Worm (Caenorhabditis elegans): ENCODE results near the gene rpn-2.

Gene rpn-2

DNA sequence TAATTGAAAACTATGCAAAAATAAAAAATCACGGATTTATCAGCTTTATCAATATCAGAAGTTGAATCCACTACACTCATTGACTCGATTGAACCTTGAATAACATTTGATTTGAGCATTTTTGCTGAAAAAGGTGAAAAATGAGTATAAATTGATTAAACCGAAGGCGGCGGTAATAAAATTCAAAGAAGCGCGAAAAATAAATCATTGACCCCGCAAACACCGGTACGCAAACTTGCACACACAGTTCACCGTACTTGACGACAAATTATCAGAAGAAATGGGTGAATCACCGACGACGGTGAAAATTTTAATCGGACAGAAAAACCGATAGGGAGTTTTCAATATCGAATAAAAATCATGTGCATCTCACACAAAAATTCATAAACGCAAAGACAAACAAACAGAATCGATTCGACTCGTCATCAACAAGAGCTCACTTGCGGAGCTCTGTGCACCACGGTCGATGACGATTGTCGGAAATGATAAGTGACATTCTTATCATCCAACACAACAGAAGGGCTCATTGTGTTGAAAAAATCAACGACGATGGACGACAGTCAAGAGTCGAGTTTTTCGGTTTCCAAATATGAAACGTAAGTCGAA, 49.4 kb upstream of the rpn-2 start, which contains the start of the genes wht-7 and Y42G9A.1:
Gene wht-7, minus strand, starts transcription at position 131 of the 606 bp plus-strand sequence.
Gene Y42G9A.1, plus strand, starts transcription at position 495 of the 606 bp plus-strand sequence.
- TF ChIP-seq nhr-28 (tag; optimal IDR thresholded peaks at IDR 0.05) (peak; percentile 24), dve-1 (tag; optimal IDR thresholded peaks at IDR 0.05; ENCODE audit: insufficient read depth) (peak; percentile 68), lsy-2 (tag; optimal IDR thresholded peaks at IDR 0.05) (peak in 1 of 2 experiments; percentile 5), nhr-48 (tag; optimal IDR thresholded peaks at IDR 0.05) (peak; percentile 50), Y48G9A.11 (GFP tag; IDR thresholded peaks at IDR 0.05) (peak; percentile 42; the same call in 1 of the 2 replicates), lin-29 (GFP tag; IDR thresholded peaks at IDR 0.05) (no peak), hlh-30 (tag; optimal IDR thresholded peaks at IDR 0.05; ENCODE audit: insufficient read depth) (peak; percentile 48), lin-1 (GFP tag; IDR thresholded peaks at IDR 0.05) (peak; percentile 32; the same call in 1 of the 2 replicates), php-3 (GFP tag; IDR thresholded peaks at IDR 0.05) (0 out of 2 replicates have a peak, but pooled peaks have one; percentile 46), dmd-6 (GFP tag; IDR thresholded peaks at IDR 0.05) (peak; percentile 80), pqm-1 (tag; optimal IDR thresholded peaks at IDR 0.05) (peak; percentile 26), mxl-3 (GFP tag; optimal IDR thresholded peaks at IDR 0.05) (peak; percentile 25), unc-39 (tag; optimal IDR thresholded peaks at IDR 0.05) (no peak), nhr-102 (tag; optimal IDR thresholded peaks at IDR 0.05) (peak; percentile 4), hlh-11 (tag; optimal IDR thresholded peaks at IDR 0.05) (peak; percentile 71), ceh-20 (GFP tag; IDR thresholded peaks at IDR 0.05) (no peak), ama-1 (optimal IDR thresholded peaks at IDR 0.05) (no peak), saeg-2 (GFP tag; IDR thresholded peaks at IDR 0.05) (0 out of 2 replicates have a peak, but pooled peaks have one; percentile 23), arid-1 (GFP tag; conservative IDR thresholded peaks at IDR 0.05) (0 out of 2 replicates have a peak, but pooled peaks have one; percentile 7), daf-16 (GFP tag; optimal IDR thresholded peaks at IDR 0.05) (no peak), daf-16 (tag; optimal IDR thresholded peaks at IDR 0.05) (peak; percentile 92)

DNA sequence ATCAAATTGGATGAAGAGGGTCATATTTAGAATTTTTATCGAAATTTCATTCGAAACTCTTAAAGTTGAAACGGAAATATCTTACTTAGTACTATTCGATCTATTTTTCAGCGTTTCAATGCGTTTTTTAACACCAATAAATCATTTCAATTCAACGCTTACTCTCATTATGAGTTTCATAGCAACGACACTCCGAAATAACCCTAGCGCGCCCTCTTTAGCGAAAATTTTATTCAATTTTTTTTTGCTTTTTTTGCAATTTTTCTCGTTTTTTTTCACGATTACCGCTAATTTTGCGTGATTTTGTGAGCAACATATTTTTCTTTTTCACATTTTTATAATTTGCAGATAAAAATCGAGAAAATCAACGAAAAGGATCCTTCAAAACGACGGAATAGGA, 46.9 kb upstream of the rpn-2 start:
- peak; percentile 71; the same call in 1 of the 2 replicates for TF ChIP-seq Y48G9A.11 (GFP tag; IDR thresholded peaks at IDR 0.05)

DNA sequence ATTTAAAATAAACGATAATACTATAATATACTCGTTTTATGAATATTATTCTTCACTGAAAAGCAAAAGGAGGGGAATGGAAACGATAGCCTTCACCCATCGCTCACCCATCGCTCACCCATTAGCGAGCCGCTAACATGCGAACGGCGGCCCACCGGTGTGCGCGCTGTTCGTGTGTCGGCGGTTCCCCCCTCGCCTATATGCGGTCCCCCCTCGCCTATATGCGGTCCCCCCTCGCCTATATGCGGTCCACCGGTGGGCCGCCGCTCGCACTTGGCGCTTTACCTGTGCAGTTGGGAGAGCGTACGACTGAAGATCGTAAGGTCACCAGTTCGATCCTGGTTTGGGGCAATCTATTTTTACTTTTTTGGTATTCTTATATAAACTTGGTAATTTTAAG, 45.9 kb upstream of the rpn-2 start:
- TF ChIP-seq set-16 (GFP tag; IDR thresholded peaks at IDR 0.05): peak; percentile 93
- 0 out of 2 replicates have a peak, but pooled peaks have one; percentile 17 for TF ChIP-seq egl-43 (GFP tag; IDR thresholded peaks at IDR 0.05)

DNA sequence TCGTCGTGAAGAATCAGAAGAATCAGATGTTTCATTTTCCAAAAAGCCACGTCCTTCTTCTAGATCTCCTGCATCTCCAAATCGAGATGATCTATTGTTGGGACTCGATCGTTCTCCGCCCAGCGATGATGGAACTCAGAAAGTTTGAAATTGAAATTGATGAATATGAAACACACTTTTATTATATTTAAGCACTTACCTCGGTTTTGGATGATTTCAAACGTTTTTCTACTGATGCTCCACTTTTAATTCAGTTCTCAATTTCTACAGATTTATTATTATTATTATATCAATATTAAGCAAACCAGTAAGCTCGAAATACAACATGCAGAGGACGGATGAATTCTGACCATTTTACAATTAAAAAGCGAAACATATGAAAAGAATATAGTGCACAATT, 44.4 kb upstream of the rpn-2 start:
- TF ChIP-seq unc-62 (GFP tag; optimal IDR thresholded peaks at IDR 0.05 in 1 of 2) (peak in 1 of 2 experiments; percentile 76), unc-62 (tag; optimal IDR thresholded peaks at IDR 0.05) (no peak), lim-7 (GFP tag; IDR thresholded peaks at IDR 0.05) (no peak), aha-1 (tag) (peak; percentile 67)

DNA sequence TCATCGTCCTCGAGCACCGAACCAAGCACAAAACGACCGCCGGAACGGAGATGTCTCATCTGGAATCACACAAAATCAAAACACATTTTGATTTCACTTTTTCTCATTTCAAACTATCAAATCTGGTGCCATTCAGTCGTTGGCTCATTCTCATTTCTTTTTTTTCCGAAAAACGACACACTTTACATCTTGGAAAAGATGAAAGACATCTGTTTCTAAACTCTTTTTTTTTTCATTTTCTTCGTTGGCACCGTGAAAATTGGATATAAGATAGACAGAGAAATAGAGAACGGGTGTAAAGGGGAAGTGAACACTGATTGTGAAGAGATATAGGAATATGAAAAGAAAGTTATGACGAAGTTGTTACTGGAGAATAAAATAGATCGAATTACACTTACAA, 43.2 kb upstream of the rpn-2 start:
- TF ChIP-seq Y5F2A.4 (GFP tag; optimal IDR thresholded peaks at IDR 0.05) (no peak), R02D3.7 (tag; optimal IDR thresholded peaks at IDR 0.05) (no peak), aha-1 (tag) (no peak), lim-7 (GFP tag; IDR thresholded peaks at IDR 0.05) (no peak), nhr-102 (tag; optimal IDR thresholded peaks at IDR 0.05) (no peak), ZK337.2 (GFP tag; IDR thresholded peaks at IDR 0.05) (no peak), pha-4 (GFP tag; IDR thresholded peaks at IDR 0.05) (no peak), pha-4 (tag; optimal IDR thresholded peaks at IDR 0.05) (no peak), zag-1 (tag; optimal IDR thresholded peaks at IDR 0.05) (no peak)

Measured in whole organism, L4 larva.